Fruit fly (Drosophila melanogaster): Measurements from ENCODE around the gene per.
A peak's percentile ranks its signal among the peaks of the same experiment; 100 is the strongest.

DNA sequence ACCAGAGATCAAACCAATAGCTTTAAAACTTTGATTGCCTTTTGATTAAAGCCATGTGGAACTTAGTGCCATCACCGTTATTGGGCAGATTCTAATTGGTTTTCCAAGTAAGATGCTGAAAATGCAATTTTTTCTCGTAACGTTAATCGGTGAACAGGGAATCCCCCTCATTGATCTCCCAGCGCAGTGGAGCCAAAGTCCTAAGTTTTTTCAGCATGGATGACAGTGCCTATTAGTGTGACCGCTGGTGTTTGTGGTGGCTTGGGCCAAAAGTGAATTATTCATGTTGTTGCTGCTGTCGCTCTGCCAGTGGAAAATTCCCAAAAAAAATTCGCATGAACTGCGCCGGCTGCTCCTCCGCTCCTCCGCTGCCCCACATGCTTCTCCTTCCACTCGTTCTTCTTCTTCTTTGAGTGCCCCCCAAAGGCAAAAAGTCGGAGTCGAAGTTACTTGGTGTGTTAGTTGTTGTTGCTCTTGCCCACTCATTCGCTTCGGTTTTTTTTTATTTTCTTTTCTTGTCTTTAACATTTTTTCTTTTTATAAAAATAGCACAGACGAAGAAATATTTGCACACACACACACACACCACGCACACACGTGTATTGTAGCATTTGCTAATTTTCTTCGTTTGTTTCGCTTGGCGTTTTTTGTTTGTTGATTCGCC, 37.3 kb upstream of the per start:
- TF ChIP-seq vri (GFP tag; optimal IDR thresholded peaks at IDR 0.05): peak; percentile 60
- TF ChIP-seq ss (GFP tag; optimal IDR thresholded peaks at IDR 0.05): peak; percentile 19 to 57
- peak; percentile 18 for TF ChIP-seq CG34406 (GFP tag; optimal IDR thresholded peaks at IDR 0.05)
- TF ChIP-seq Eip75B (GFP tag; optimal IDR thresholded peaks at IDR 0.05): peak; percentile 26
- peak; percentile 49 for TF ChIP-seq Sox102F (GFP tag; optimal IDR thresholded peaks at IDR 0.05)
- TF ChIP-seq Hr4 (GFP tag; optimal IDR thresholded peaks at IDR 0.05): peak; percentile 48
- TF ChIP-seq CG10631 (GFP tag; optimal IDR thresholded peaks at IDR 0.05): peak; percentile 21
- TF ChIP-seq CG6276 (GFP tag; optimal IDR thresholded peaks at IDR 0.05): peak; percentile 58
- TF ChIP-seq CG32006 (GFP tag; optimal IDR thresholded peaks at IDR 0.05): peak; percentile 62
- peak; percentile 60 for TF ChIP-seq OdsH (GFP tag; optimal IDR thresholded peaks at IDR 0.05)
- TF ChIP-seq CG8632 (GFP tag; optimal IDR thresholded peaks at IDR 0.05): peak; percentile 37
